Worm (Caenorhabditis elegans) whole organism, L3 larva: ENCODE measurements around the gene myo-6.

ENCODE experiments used
- R02D3.7 ChIP-seq: fragments of 150-350 bp; optimal IDR thresholded peaks from 2 replicates; lab custom pipeline; 2014; ENCODE audit warnings: missing biosample characterization, missing genetic modification characterization
- aly-2 ChIP-seq: fragments of 150-350 bp; optimal IDR thresholded peaks from 2 replicates; lab custom pipeline; 2014; ENCODE audit warnings: missing biosample characterization, missing genetic modification characterization
- ama-1 ChIP-seq: fragments of 150-350 bp; optimal IDR thresholded peaks from 2 replicates; lab custom pipeline; 2018
- ceh-16 ChIP-seq: sonication (generic microtip); optimal IDR thresholded peaks from 2 replicates; lab custom pipeline; 2017; ENCODE audit warnings: missing biosample characterization, missing genetic modification characterization
- ceh-28 ChIP-seq: fragments of 150-350 bp; optimal IDR thresholded peaks from 2 replicates; lab custom pipeline; 2014; ENCODE audit warnings: missing biosample characterization, missing genetic modification reagents, missing genetic modification characterization
- ceh-82 ChIP-seq: fragments of 150-350 bp; optimal IDR thresholded peaks from 2 replicates; lab custom pipeline; 2014; ENCODE audit warnings: missing biosample characterization, missing genetic modification characterization
- daf-12 ChIP-seq: fragments of 150-350 bp; optimal IDR thresholded peaks from 2 replicates; lab custom pipeline; 2014; ENCODE audit warnings: missing biosample characterization, missing genetic modification reagents, missing genetic modification characterization
- egl-27 ChIP-seq: sonication (generic microtip); optimal IDR thresholded peaks from 4 replicates; lab custom pipeline; 2017; ENCODE audit warnings: missing biosample characterization, missing genetic modification reagents, missing genetic modification characterization
- egl-5 ChIP-seq: fragments of 150-350 bp; optimal IDR thresholded peaks from 2 replicates; lab custom pipeline; 2017; ENCODE audit warnings: missing biosample characterization, missing genetic modification reagents, missing genetic modification characterization, inconsistent platforms
- elt-1 ChIP-seq: fragments of 150-350 bp; optimal IDR thresholded peaks from 2 replicates; lab custom pipeline; 2014; ENCODE audit warnings: missing biosample characterization, missing genetic modification characterization
- elt-2 ChIP-seq: sonication (generic microtip); optimal IDR thresholded peaks from 2 replicates; lab custom pipeline; 2016; ENCODE audit warnings: missing genetic modification reagents, mild to moderate bottlenecking, missing genetic modification characterization, missing compliant biosample characterization
- elt-3 ChIP-seq, 3 experiments: fragments of 150-350 bp in 1 of 3; sonication (generic microtip) in 2 of 3; optimal IDR thresholded peaks; 2 replicates in 2 of 3; 4 replicates in 1 of 3; lab custom pipeline; 2014 to 2017; ENCODE audit warnings: missing biosample characterization in 3 of 3, missing genetic modification characterization in 3 of 3
- eor-1 ChIP-seq, 2 experiments: fragments of 150-350 bp; optimal IDR thresholded peaks; 2 replicates each; lab custom pipeline; 2014 to 2018; ENCODE audit warnings: missing biosample characterization in 2 of 2, missing genetic modification characterization in 2 of 2
- fkh-10 ChIP-seq: sonication (generic microtip); optimal IDR thresholded peaks from 2 replicates; lab custom pipeline; 2017; ENCODE audit warnings: missing biosample characterization, missing genetic modification reagents, missing genetic modification characterization
- fkh-2 ChIP-seq: fragments of 150-350 bp; optimal IDR thresholded peaks from 2 replicates; lab custom pipeline; 2014; ENCODE audit warnings: missing biosample characterization, missing genetic modification reagents, missing genetic modification characterization
- hmg-11 ChIP-seq: sonication (generic microtip); optimal IDR thresholded peaks from 2 replicates; lab custom pipeline; 2016; ENCODE audit warnings: missing genetic modification characterization, missing compliant biosample characterization
- jun-1 ChIP-seq: fragments of 150-350 bp; optimal IDR thresholded peaks from 2 replicates; lab custom pipeline; 2014; ENCODE audit warnings: missing biosample characterization, missing genetic modification reagents, missing genetic modification characterization
- lin-15B ChIP-seq: fragments of 150-350 bp; optimal IDR thresholded peaks from 2 replicates; lab custom pipeline; 2014; ENCODE audit warnings: missing biosample characterization, missing genetic modification characterization
- lsy-12 ChIP-seq: sonication (generic microtip); optimal IDR thresholded peaks from 2 replicates; lab custom pipeline; 2016; ENCODE audit warnings: mild to moderate bottlenecking, missing genetic modification characterization, missing compliant biosample characterization
- mml-1 ChIP-seq: fragments of 150-350 bp; sonication (generic microtip); optimal IDR thresholded peaks from 3 replicates; lab custom pipeline; 2014; ENCODE audit warnings: missing biosample characterization, missing genetic modification characterization
- nfya-1 ChIP-seq: sonication (generic microtip); optimal IDR thresholded peaks from 2 replicates; lab custom pipeline; 2017; ENCODE audit warnings: missing genetic modification characterization, mild to moderate bottlenecking, missing compliant biosample characterization, antibody characterized with exemption, moderate library complexity; ENCODE audit not compliant: insufficient read depth
- nhr-11 ChIP-seq: fragments of 150-350 bp; optimal IDR thresholded peaks from 2 replicates; lab custom pipeline; 2014; ENCODE audit warnings: missing biosample characterization, missing genetic modification characterization
- nhr-12 ChIP-seq: fragments of 150-350 bp; optimal IDR thresholded peaks from 2 replicates; lab custom pipeline; 2014; ENCODE audit warnings: missing biosample characterization, missing genetic modification characterization
- nhr-23 ChIP-seq: fragments of 150-350 bp; optimal IDR thresholded peaks from 2 replicates; lab custom pipeline; 2014; ENCODE audit warnings: missing biosample characterization, missing genetic modification reagents, missing genetic modification characterization
- nhr-25 ChIP-seq: sonication (generic microtip); optimal IDR thresholded peaks from 2 replicates; lab custom pipeline; 2017; ENCODE audit warnings: missing biosample characterization, missing genetic modification characterization
- nhr-28 ChIP-seq: fragments of 150-350 bp; optimal IDR thresholded peaks from 2 replicates; lab custom pipeline; 2014; ENCODE audit warnings: missing biosample characterization, missing genetic modification characterization
- nhr-43 ChIP-seq: sonication (generic microtip); optimal IDR thresholded peaks from 2 replicates; lab custom pipeline; 2016; ENCODE audit warnings: mild to moderate bottlenecking, missing genetic modification characterization, missing compliant biosample characterization; ENCODE audit not compliant: poor library complexity, severe bottlenecking
- nhr-67 ChIP-seq: fragments of 150-350 bp; optimal IDR thresholded peaks from 2 replicates; lab custom pipeline; 2014; ENCODE audit warnings: missing biosample characterization, missing genetic modification characterization
- nhr-76 ChIP-seq: fragments of 150-350 bp; sonication (generic microtip); optimal IDR thresholded peaks from 5 replicates; lab custom pipeline; 2014; ENCODE audit warnings: missing biosample characterization, missing genetic modification characterization
- nhr-77 ChIP-seq: fragments of 150-350 bp; optimal IDR thresholded peaks from 2 replicates; lab custom pipeline; 2014; ENCODE audit warnings: missing biosample characterization, missing genetic modification characterization
- pha-4 ChIP-seq: fragments of 150-350 bp; optimal IDR thresholded peaks from 2 replicates; lab custom pipeline; 2014; ENCODE audit warnings: missing biosample characterization, missing genetic modification reagents, missing genetic modification characterization
- pqm-1 ChIP-seq: fragments of 150-350 bp; optimal IDR thresholded peaks from 2 replicates; lab custom pipeline; 2017; ENCODE audit warnings: missing biosample characterization, missing genetic modification characterization, inconsistent platforms
- sea-2 ChIP-seq: fragments of 150-350 bp; sonication (generic microtip); optimal IDR thresholded peaks from 4 replicates; lab custom pipeline; 2014; ENCODE audit warnings: missing biosample characterization, missing genetic modification reagents, missing genetic modification characterization
- skn-1 ChIP-seq: fragments of 150-350 bp; optimal IDR thresholded peaks from 2 replicates; lab custom pipeline; 2014; ENCODE audit warnings: missing biosample characterization, missing genetic modification characterization
- snpc-4 ChIP-seq: fragments of 150-350 bp; optimal IDR thresholded peaks from 2 replicates; lab custom pipeline; 2014; ENCODE audit warnings: missing biosample characterization, missing genetic modification characterization
- tbx-2 ChIP-seq: sonication (generic microtip); optimal IDR thresholded peaks from 2 replicates; lab custom pipeline; 2016; ENCODE audit warnings: mild to moderate bottlenecking, missing genetic modification characterization, missing compliant biosample characterization
- unc-39 ChIP-seq: sonication (generic microtip); optimal IDR thresholded peaks from 4 replicates; lab custom pipeline; 2017; ENCODE audit warnings: missing biosample characterization, missing genetic modification characterization
- unc-62 ChIP-seq: fragments of 150-350 bp; sonication (generic microtip); optimal IDR thresholded peaks from 4 replicates; lab custom pipeline; 2014; ENCODE audit warnings: missing biosample characterization, missing genetic modification reagents, missing genetic modification characterization
- ztf-11 ChIP-seq: fragments of 150-350 bp; optimal IDR thresholded peaks from 2 replicates; lab custom pipeline; 2014; ENCODE audit warnings: missing biosample characterization, missing genetic modification characterization
- ztf-4 ChIP-seq: fragments of 150-350 bp; optimal IDR thresholded peaks from 2 replicates; lab custom pipeline; 2014; ENCODE audit warnings: missing biosample characterization, missing genetic modification characterization

Gene myo-6

DNA sequence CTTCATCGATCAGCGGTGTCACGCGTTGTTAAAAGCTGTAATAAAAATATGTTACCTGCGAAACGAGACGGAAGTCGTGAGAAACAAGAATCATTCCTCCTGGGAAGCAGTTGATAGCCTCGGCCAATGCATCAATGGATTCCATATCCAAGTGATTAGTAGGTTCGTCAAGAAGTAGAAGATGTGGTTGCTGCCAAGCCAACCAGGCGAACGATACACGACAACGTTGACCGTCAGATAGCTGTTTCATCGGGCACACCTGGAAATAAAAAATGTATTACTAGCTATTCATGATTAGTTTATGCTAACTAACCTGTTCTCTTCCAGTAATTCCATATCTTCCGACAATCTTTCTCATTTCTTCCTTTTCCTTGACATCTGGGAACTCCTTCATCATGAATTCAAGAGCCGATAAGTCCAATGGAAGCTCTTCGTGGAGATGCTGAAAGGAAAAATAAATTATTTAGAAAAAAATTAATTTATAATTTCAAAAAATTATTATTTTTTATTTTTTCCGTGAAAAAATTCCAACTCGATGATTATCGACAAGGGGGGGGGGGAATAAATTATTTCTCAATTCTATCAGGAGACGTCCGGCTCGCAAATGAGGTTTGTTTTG is 49.5 kb downstream of the myo-6 start, which contains the start of gene tag-164:
Gene tag-164 (plus strand): TSS at position 569 of the 619 bp plus-strand sequence.
- no peak for TF ChIP-seq ztf-11 (tag; lab: Kevin White, UChicago)
- no peak for TF ChIP-seq nhr-43 (tag; lab: Kevin White, UChicago)
- no peak for TF ChIP-seq ceh-28 (tag; lab: Kevin White, UChicago)
- no peak for TF ChIP-seq egl-27 (tag; lab: Kevin White, UChicago)
- no peak for TF ChIP-seq lin-15B (tag; lab: Kevin White, UChicago)
- TF ChIP-seq nhr-67 (tag; lab: Kevin White, UChicago), result no peak
- no peak for TF ChIP-seq unc-62 (GFP tag; lab: Kevin White, UChicago)
- TF ChIP-seq ztf-4 (tag; lab: Kevin White, UChicago), result no peak
- TF ChIP-seq eor-1 (tag; optimal IDR thresholded peaks at IDR 0.05; lab: Kevin White, UChicago), result no peak
- TF ChIP-seq sea-2 (GFP tag; lab: Kevin White, UChicago), result no peak
- no peak for TF ChIP-seq mml-1 (tag; lab: Kevin White, UChicago)
- TF ChIP-seq tbx-2 (tag; lab: Kevin White, UChicago), result no peak
- TF ChIP-seq pqm-1 (tag; lab: Kevin White, UChicago), result no peak
- TF ChIP-seq elt-1 (tag; lab: Kevin White, UChicago), result no peak
- no peak for TF ChIP-seq ceh-82 (tag; lab: Kevin White, UChicago)
- TF ChIP-seq R02D3.7, result no peak
- no peak for TF ChIP-seq hmg-11 (tag; lab: Kevin White, UChicago)
- no peak for TF ChIP-seq lsy-12 (tag; lab: Kevin White, UChicago)
- TF ChIP-seq skn-1, result no peak
- no peak for TF ChIP-seq unc-39 (tag; lab: Kevin White, UChicago)

DNA sequence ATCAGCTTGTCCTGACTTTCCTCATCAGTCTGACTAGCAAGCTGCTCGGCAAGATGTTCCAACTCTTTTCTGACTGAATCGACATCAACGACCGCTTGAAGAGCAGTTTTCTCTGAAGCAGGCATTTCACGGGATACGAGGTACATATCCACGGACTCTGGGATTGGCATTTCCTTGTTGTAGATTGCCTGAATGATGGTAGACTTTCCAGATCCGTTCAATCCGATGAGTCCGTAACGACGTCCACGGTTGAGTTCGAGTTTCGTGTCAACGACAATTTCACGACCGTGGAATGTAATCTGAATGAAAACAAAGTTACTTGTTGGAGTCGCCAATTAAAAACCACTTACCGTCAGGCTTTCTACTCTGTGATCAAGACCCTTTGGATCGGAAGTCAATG is 51.9 kb downstream of the myo-6 start:
- TF ChIP-seq nhr-12 (tag; lab: Kevin White, UChicago), result no peak
- no peak for TF ChIP-seq unc-62 (GFP tag; lab: Kevin White, UChicago)
- no peak for TF ChIP-seq elt-2 (tag; lab: Kevin White, UChicago)
- no peak for TF ChIP-seq ztf-4 (tag; lab: Kevin White, UChicago)
- no peak for TF ChIP-seq egl-27 (tag; lab: Kevin White, UChicago)
- TF ChIP-seq elt-3 (tag; optimal IDR thresholded peaks at IDR 0.05; lab: Kevin White, UChicago), result no peak
- no peak for TF ChIP-seq nhr-11 (tag; lab: Kevin White, UChicago)
- TF ChIP-seq fkh-2 (tag; lab: Kevin White, UChicago), result no peak
- no peak for TF ChIP-seq sea-2 (GFP tag; lab: Kevin White, UChicago)
- TF ChIP-seq daf-12, result no peak
- no peak for TF ChIP-seq tbx-2 (tag; lab: Kevin White, UChicago)
- TF ChIP-seq snpc-4 (tag; lab: Kevin White, UChicago), result no peak
- TF ChIP-seq nhr-25 (tag; lab: Kevin White, UChicago), result no peak
- no peak for TF ChIP-seq R02D3.7
- no peak for TF ChIP-seq nhr-76 (tag; lab: Kevin White, UChicago)
- TF ChIP-seq fkh-10 (GFP tag; lab: Kevin White, UChicago), result no peak
- TF ChIP-seq nhr-23 (tag; lab: Kevin White, UChicago), result no peak
- TF ChIP-seq ceh-28 (tag; lab: Kevin White, UChicago), result no peak

DNA sequence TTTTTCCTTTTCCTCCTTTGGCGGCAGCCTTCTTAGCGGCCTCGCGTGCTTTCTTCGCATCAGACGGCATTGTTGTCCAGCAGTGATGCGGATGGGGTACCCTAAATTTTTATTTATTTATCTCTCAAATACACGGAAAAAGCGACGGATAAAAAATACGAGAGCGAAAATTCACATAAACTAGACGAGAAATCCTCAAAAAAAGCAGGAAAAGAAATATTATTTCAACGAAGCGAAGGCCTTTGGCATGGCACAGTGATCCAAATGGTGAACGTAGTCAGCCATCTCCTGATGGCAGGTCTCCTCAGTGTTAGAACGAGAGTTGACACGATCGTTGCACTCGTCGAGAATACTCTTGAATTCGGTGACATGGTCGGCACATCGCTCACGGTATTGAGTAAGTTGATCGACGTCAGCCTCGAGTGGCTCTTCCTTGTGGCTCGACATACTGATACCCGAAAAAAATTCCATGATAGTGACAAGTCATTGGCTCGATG is 52.6 kb downstream of the myo-6 start, which contains the start of the genes abcf-2 and T27E9.2:
Gene abcf-2 (minus strand): TSS at position 101 of the 497 bp plus-strand sequence.
Gene T27E9.2 (minus strand): TSS at position 447 of the 497 bp plus-strand sequence.
- TF ChIP-seq aly-2 (tag; lab: Kevin White, UChicago) (no peak), pha-4 (no peak)

DNA sequence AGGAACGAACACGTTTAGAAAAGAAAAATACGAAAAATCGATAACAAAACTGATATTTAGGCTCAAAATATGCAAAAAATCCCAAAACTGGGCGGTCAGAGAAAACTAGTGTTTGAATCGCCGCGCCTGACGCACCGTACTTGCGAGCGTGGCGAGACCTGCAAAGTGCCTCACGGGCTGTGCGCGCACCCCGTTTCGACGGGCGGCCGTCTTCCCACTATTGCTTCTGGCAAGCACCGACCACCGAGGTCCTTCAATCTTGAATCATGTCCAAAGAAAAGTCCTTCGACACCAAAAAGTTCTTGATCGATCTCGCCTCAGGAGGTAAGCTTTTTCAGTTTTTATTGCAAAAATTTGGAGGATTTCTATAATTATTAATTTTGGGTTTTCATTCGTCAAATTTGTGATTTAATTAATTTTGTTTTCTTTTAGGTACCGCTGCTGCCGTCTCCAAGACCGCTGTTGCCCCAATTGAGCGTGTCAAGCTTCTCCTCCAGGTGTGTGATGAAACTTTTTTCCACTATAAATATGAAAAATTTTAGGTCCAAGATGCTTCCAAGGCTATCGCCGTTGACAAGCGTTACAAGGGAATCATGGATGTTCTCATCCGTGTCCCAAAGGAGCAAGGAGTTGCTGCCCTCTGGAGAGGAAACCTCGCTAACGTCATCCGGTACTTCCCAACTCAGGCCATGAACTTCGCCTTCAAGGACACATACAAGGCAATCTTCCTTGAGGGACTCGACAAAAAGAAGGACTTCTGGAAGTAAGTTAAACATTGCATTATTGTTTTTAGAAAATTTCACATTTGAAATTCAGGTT is 53.6 kb downstream of the myo-6 start, which contains the start of gene ant-1.1:
Gene ant-1.1 (plus strand): TSS at position 199 of the 819 bp plus-strand sequence.
- peak; percentile 93 for TF ChIP-seq ama-1 (lab: Kevin White, UChicago)
- TF ChIP-seq sea-2 (GFP tag; lab: Kevin White, UChicago), result no peak
- no peak for TF ChIP-seq unc-39 (tag; lab: Kevin White, UChicago)
- TF ChIP-seq fkh-10 (GFP tag; lab: Kevin White, UChicago), result peak; percentile 5
- TF ChIP-seq nhr-12 (tag; lab: Kevin White, UChicago), result no peak
- peak; percentile 32 for TF ChIP-seq ztf-4 (tag; lab: Kevin White, UChicago)
- TF ChIP-seq egl-5, result no peak
- peak; percentile 87 for TF ChIP-seq skn-1
- peak; percentile 90 for TF ChIP-seq jun-1 (tag; lab: Kevin White, UChicago)
- peak; percentile 98 for TF ChIP-seq nfya-1 (tag; lab: Kevin White, UChicago)
- TF ChIP-seq ceh-16 (tag; lab: Kevin White, UChicago), result peak; percentile 33
- peak; percentile 57 for TF ChIP-seq pqm-1 (tag; lab: Kevin White, UChicago)
- TF ChIP-seq nhr-28 (tag; lab: Kevin White, UChicago), result no peak
- peak; percentile 92 for TF ChIP-seq nhr-23 (tag; lab: Kevin White, UChicago)
- TF ChIP-seq egl-27 (tag; lab: Kevin White, UChicago), result peak; percentile 78
- TF ChIP-seq daf-12, result no peak
- TF ChIP-seq unc-62 (GFP tag; lab: Kevin White, UChicago), result peak; percentile 41
- TF ChIP-seq R02D3.7, result peak; percentile 84
- no peak for TF ChIP-seq nhr-67 (tag; lab: Kevin White, UChicago)
- peak; percentile 62 for TF ChIP-seq tbx-2 (tag; lab: Kevin White, UChicago)
- TF ChIP-seq hmg-11 (tag; lab: Kevin White, UChicago), result peak; percentile 71
- TF ChIP-seq elt-2 (tag; lab: Kevin White, UChicago), result peak; percentile 80
- TF ChIP-seq ceh-82 (tag; lab: Kevin White, UChicago), result peak; percentile 85
- TF ChIP-seq nhr-77 (tag; lab: Kevin White, UChicago), result peak; percentile 20
- TF ChIP-seq lsy-12 (tag; lab: Kevin White, UChicago), result peak; percentile 96
- peak; percentile 65 for TF ChIP-seq snpc-4 (tag; lab: Kevin White, UChicago)
